Worm (Caenorhabditis elegans) whole organism, L1 larva: ENCODE results near the gene C27D6.3.

ENCODE experiments used
- C16A3.4 ChIP-seq: fragments of 150-350 bp; optimal IDR thresholded peaks from 2 replicates; lab custom pipeline; 2014; ENCODE audit warnings: missing biosample characterization, missing genetic modification characterization
- C34B4.2 ChIP-seq: sonication (generic microtip); optimal IDR thresholded peaks from 2 replicates; lab custom pipeline; 2017; ENCODE audit warnings: mild to moderate bottlenecking, missing genetic modification characterization, missing compliant biosample characterization
- alr-1 ChIP-seq: fragments of 200-800 bp; sonication (Bioruptor generic); optimal IDR thresholded peaks from 2 replicates; lab custom pipeline; 2018; ENCODE audit warnings: borderline replicate concordance, mild to moderate bottlenecking, missing genetic modification characterization, missing compliant biosample characterization
- ama-1 ChIP-seq: fragments of 150-350 bp; optimal IDR thresholded peaks from 2 replicates; lab custom pipeline; 2014
- ceh-8 ChIP-seq: fragments of 200-800 bp; sonication (Bioruptor generic); optimal IDR thresholded peaks from 2 replicates; lab custom pipeline; 2018; ENCODE audit warnings: mild to moderate bottlenecking, missing genetic modification characterization, moderate library complexity, missing compliant biosample characterization
- ces-1 ChIP-seq: fragments of 150-350 bp; optimal IDR thresholded peaks from 2 replicates; lab custom pipeline; 2014; ENCODE audit warnings: missing biosample characterization, missing genetic modification reagents, missing genetic modification characterization
- dpl-1 ChIP-seq, 3 experiments: fragments of 150-350 bp in 2 of 3; sonication (generic microtip) in 1 of 3; optimal IDR thresholded peaks; 2 replicates each; lab custom pipeline; 2014 to 2017; ENCODE audit warnings: missing biosample characterization in 3 of 3, missing genetic modification characterization in 3 of 3, missing genetic modification reagents in 3 of 3
- dsc-1 ChIP-seq: sonication (generic microtip); optimal IDR thresholded peaks from 2 replicates; lab custom pipeline; 2016; ENCODE audit warnings: mild to moderate bottlenecking, missing genetic modification characterization, missing compliant biosample characterization
- efl-1 ChIP-seq, 4 experiments: fragments of 150-350 bp; optimal IDR thresholded peaks in 3 of 4; peaks in 1 of 4; 1 replicate in 1 of 4; 2 replicates in 3 of 4; lab custom pipeline; 2014; ENCODE audit warnings: missing biosample characterization in 2 of 4, missing genetic modification characterization in 2 of 4, missing genetic modification reagents in 2 of 4
- elt-2 ChIP-seq: sonication (generic microtip); optimal IDR thresholded peaks from 2 replicates; lab custom pipeline; 2016; ENCODE audit warnings: missing genetic modification characterization, mild to moderate bottlenecking, inconsistent platforms, missing compliant biosample characterization, missing genetic modification reagents
- elt-3 ChIP-seq, 6 experiments: fragments of 150-350 bp in 1 of 6; sonication (generic microtip); optimal IDR thresholded peaks; 2 replicates each; lab custom pipeline; 2017 to 2018; ENCODE audit warnings: missing biosample characterization in 6 of 6, missing genetic modification characterization in 6 of 6, inconsistent platforms in 1 of 6
- fos-1 ChIP-seq: fragments of 150-350 bp; optimal IDR thresholded peaks from 2 replicates; lab custom pipeline; 2014; ENCODE audit warnings: missing biosample characterization, missing genetic modification characterization
- hlh-17 ChIP-seq: fragments of 200-800 bp; sonication (Bioruptor generic); optimal IDR thresholded peaks from 2 replicates; lab custom pipeline; 2018; ENCODE audit warnings: missing genetic modification characterization, mild to moderate bottlenecking, missing compliant biosample characterization, moderate library complexity, borderline replicate concordance
- irx-1 ChIP-seq: sonication (generic microtip); optimal IDR thresholded peaks from 2 replicates; lab custom pipeline; 2016; ENCODE audit warnings: missing genetic modification characterization, missing compliant biosample characterization
- jun-1 ChIP-seq: fragments of 150-350 bp; optimal IDR thresholded peaks from 2 replicates; lab custom pipeline; 2014; ENCODE audit warnings: missing biosample characterization, missing genetic modification reagents, missing genetic modification characterization
- lin-14 ChIP-seq: fragments of 200-800 bp; sonication (Bioruptor generic); optimal IDR thresholded peaks from 2 replicates; lab custom pipeline; 2018; ENCODE audit warnings: mild to moderate bottlenecking, missing genetic modification characterization, moderate library complexity, missing compliant biosample characterization
- lin-35 ChIP-seq, 2 experiments: fragments of 150-350 bp; optimal IDR thresholded peaks; 2 replicates each; lab custom pipeline; 2014; ENCODE audit warnings: missing biosample characterization in 2 of 2, missing genetic modification characterization in 2 of 2, missing genetic modification reagents in 2 of 2
- lin-39 ChIP-seq: fragments of 150-350 bp; optimal IDR thresholded peaks from 2 replicates; lab custom pipeline; 2014; ENCODE audit warnings: missing biosample characterization, missing genetic modification reagents, missing genetic modification characterization
- lir-3 ChIP-seq: sonication (generic microtip); optimal IDR thresholded peaks from 2 replicates; lab custom pipeline; 2016; ENCODE audit warnings: mild to moderate bottlenecking, missing genetic modification characterization, moderate library complexity, missing compliant biosample characterization; ENCODE audit not compliant: poor library complexity
- lsy-2 ChIP-seq, 2 experiments: fragments of 150-350 bp; optimal IDR thresholded peaks; 2 replicates each; lab custom pipeline; 2014; ENCODE audit warnings: missing biosample characterization in 2 of 2, missing genetic modification characterization in 2 of 2
- mab-9 ChIP-seq: fragments of 200-800 bp; sonication (Bioruptor generic); IDR thresholded peaks from 2 replicates; pipeline ENCODE4 v1.3.6; 2022; ENCODE audit warnings: missing genetic modification reagents, missing genetic modification characterization, missing compliant biosample characterization
- mdl-1 ChIP-seq, 2 experiments: fragments of 150-350 bp; optimal IDR thresholded peaks; 2 replicates each; lab custom pipeline; 2014 to 2017; ENCODE audit warnings: missing biosample characterization in 2 of 2, missing genetic modification characterization in 2 of 2, inconsistent platforms in 1 of 2
- mef-2 ChIP-seq: fragments of 150-350 bp; optimal IDR thresholded peaks from 2 replicates; lab custom pipeline; 2014; ENCODE audit warnings: missing biosample characterization, missing genetic modification characterization
- nhr-11 ChIP-seq: fragments of 150-350 bp; optimal IDR thresholded peaks from 2 replicates; lab custom pipeline; 2014; ENCODE audit warnings: missing biosample characterization, missing genetic modification characterization
- nhr-19 ChIP-seq: fragments of 200-800 bp; sonication (Bioruptor generic); conservative IDR thresholded peaks from 2 replicates; pipeline ENCODE4 v1.3.6; 2022; ENCODE audit warnings: missing genetic modification characterization, missing compliant biosample characterization
- nhr-20 ChIP-seq: sonication (generic microtip); optimal IDR thresholded peaks from 2 replicates; lab custom pipeline; 2016; ENCODE audit warnings: mild to moderate bottlenecking, missing genetic modification characterization, missing compliant biosample characterization
- nhr-28 ChIP-seq: fragments of 150-350 bp; optimal IDR thresholded peaks from 2 replicates; lab custom pipeline; 2014; ENCODE audit warnings: missing biosample characterization, missing genetic modification characterization
- nhr-47 ChIP-seq: sonication (generic microtip); optimal IDR thresholded peaks from 2 replicates; lab custom pipeline; 2016; ENCODE audit warnings: mild to moderate bottlenecking, missing genetic modification characterization, moderate library complexity, missing compliant biosample characterization
- nhr-76 ChIP-seq: sonication (generic microtip); optimal IDR thresholded peaks from 2 replicates; lab custom pipeline; 2017; ENCODE audit warnings: missing biosample characterization, missing genetic modification characterization
- nhr-84 ChIP-seq: sonication (generic microtip); optimal IDR thresholded peaks from 2 replicates; lab custom pipeline; 2017; ENCODE audit warnings: missing biosample characterization, missing genetic modification characterization
- rnt-1 ChIP-seq: sonication (generic microtip); optimal IDR thresholded peaks from 2 replicates; lab custom pipeline; 2016; ENCODE audit warnings: mild to moderate bottlenecking, missing genetic modification characterization, moderate library complexity, missing compliant biosample characterization
- sox-4 ChIP-seq: sonication (generic microtip); optimal IDR thresholded peaks from 2 replicates; lab custom pipeline; 2016; ENCODE audit warnings: missing genetic modification characterization, missing compliant biosample characterization
- sptf-1 ChIP-seq: fragments of 150-350 bp; optimal IDR thresholded peaks from 2 replicates; lab custom pipeline; 2014; ENCODE audit warnings: missing biosample characterization, missing genetic modification characterization
- swsn-7 ChIP-seq: sonication (generic microtip); optimal IDR thresholded peaks from 2 replicates; lab custom pipeline; 2016; ENCODE audit warnings: missing genetic modification characterization, missing compliant biosample characterization
- unc-86 ChIP-seq: sonication (generic microtip); optimal IDR thresholded peaks from 2 replicates; lab custom pipeline; 2016; ENCODE audit warnings: missing genetic modification characterization, missing compliant biosample characterization
- unc-98 ChIP-seq: fragments of 200-800 bp; sonication (Bioruptor generic); IDR thresholded peaks from 2 replicates; pipeline ENCODE4 v1.3.6; 2022; ENCODE audit warnings: missing genetic modification characterization, missing compliant biosample characterization
- vab-15 ChIP-seq: sonication (generic microtip); optimal IDR thresholded peaks from 2 replicates; lab custom pipeline; 2017; ENCODE audit warnings: missing genotype, mild to moderate bottlenecking, missing genetic modification characterization, missing compliant biosample characterization
- zip-4 ChIP-seq: fragments of 200-800 bp; sonication (Bioruptor generic); optimal IDR thresholded peaks from 2 replicates; lab custom pipeline; 2018; ENCODE audit warnings: mild to moderate bottlenecking, missing genetic modification characterization, moderate library complexity, missing compliant biosample characterization
- ztf-4 ChIP-seq: fragments of 150-350 bp; optimal IDR thresholded peaks from 2 replicates; lab custom pipeline; 2014; ENCODE audit warnings: missing biosample characterization, missing genetic modification characterization

Gene C27D6.3

DNA sequence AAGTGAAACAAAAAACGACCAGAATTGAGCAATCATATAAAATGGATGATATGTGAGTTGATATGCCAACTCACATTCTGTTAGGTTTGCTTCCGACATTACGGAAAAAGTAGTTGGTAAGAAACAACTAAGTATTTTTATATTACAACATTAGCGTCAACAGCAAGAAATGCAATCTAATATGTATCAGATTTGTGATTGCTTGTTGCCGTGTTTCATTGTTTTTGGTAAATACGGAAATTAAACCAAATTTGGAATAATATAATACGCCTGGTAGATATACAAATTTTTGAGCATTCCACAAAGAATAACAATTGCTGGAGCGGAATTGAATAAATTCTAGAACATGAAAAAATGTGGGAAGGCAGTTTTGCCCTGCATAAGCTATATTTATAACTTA is 19.7 kb downstream of the C27D6.3 start, which contains the start of gene srb-12:
Gene srb-12 (minus strand): TSS at position 101 of the 400 bp plus-strand sequence.
- no peak for TF ChIP-seq ceh-8 (GFP tag; lab: Kevin White, UChicago)

DNA sequence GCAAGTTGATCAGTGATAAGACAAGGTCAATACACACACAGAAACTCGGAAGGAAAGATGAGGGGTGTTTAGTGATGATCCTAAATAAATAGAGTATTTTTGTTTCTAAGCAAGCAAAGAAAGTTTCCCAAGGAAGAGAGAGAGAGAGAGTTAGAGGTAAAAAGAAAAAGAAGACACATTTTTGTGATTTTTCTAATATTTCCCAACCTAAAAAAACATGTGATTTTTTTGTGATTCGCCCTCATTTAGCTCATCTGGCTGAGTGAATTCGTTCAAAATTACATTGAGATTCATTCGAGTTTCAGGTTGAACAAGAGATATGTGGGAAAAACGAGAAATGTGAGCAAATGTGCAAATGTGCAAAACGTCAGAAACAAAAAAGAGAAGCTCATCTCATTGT is 23.4 kb downstream of the C27D6.3 start, which contains the start of gene srb-16:
Gene srb-16 (minus strand): TSS at position 101 of the 400 bp plus-strand sequence.
- TF ChIP-seq C16A3.4 = no peak
- TF ChIP-seq nhr-84 (tag; lab: Kevin White, UChicago) = no peak
- no peak for TF ChIP-seq lsy-2 (tag; optimal IDR thresholded peaks at IDR 0.05; lab: Kevin White, UChicago)
- no peak for TF ChIP-seq nhr-28 (tag; lab: Kevin White, UChicago)
- no peak for TF ChIP-seq ceh-8 (GFP tag; lab: Kevin White, UChicago)
- TF ChIP-seq dpl-1 (GFP tag; optimal IDR thresholded peaks at IDR 0.05; lab: Kevin White, UChicago) = no peak
- TF ChIP-seq nhr-11 (tag; lab: Kevin White, UChicago) = no peak
- TF ChIP-seq C34B4.2 (tag; lab: Kevin White, UChicago) = no peak
- TF ChIP-seq sptf-1 = no peak
- no peak for TF ChIP-seq swsn-7
- no peak for TF ChIP-seq ama-1
- TF ChIP-seq sox-4 = no peak
- no peak for TF ChIP-seq unc-86

DNA sequence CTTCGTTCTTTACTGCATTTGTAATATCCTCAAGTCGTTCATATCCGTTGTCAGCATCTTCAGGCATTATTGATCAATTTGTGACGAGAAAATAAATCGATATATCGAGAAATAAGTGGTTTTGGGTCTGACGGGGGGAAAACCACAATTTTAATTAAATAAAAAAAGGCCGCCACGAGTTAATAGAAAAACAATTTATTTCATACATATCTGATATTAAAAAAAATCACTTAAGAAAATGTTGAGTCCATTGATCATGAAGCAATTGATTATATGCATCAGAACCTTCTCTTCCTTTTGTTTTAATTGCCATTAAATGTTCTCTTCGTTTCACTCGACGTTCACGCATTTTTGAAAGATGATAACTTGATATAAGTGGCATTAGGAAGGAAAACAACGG is 25.9 kb downstream of the C27D6.3 start, which contains the start of gene F58A6.5:
Gene F58A6.5 (minus strand): TSS at position 101 of the 400 bp plus-strand sequence.
- no peak for TF ChIP-seq mab-9 (GFP tag; lab: Robert Waterston, UW)
- TF ChIP-seq ama-1 = no peak
- no peak for TF ChIP-seq nhr-47
- no peak for TF ChIP-seq lir-3
- TF ChIP-seq lin-35 (GFP tag; optimal IDR thresholded peaks at IDR 0.05; lab: Kevin White, UChicago) = no peak
- no peak for TF ChIP-seq fos-1 (tag; lab: Kevin White, UChicago)
- TF ChIP-seq ces-1 (GFP tag; lab: Kevin White, UChicago) = no peak
- TF ChIP-seq mdl-1 (tag; optimal IDR thresholded peaks at IDR 0.05; lab: Kevin White, UChicago) = no peak
- no peak for TF ChIP-seq alr-1 (tag; lab: Kevin White, UChicago)
- no peak for TF ChIP-seq nhr-76 (tag; lab: Kevin White, UChicago)
- no peak for TF ChIP-seq dpl-1 (GFP tag; optimal IDR thresholded peaks at IDR 0.05; lab: Kevin White, UChicago)
- TF ChIP-seq lin-39 = no peak

DNA sequence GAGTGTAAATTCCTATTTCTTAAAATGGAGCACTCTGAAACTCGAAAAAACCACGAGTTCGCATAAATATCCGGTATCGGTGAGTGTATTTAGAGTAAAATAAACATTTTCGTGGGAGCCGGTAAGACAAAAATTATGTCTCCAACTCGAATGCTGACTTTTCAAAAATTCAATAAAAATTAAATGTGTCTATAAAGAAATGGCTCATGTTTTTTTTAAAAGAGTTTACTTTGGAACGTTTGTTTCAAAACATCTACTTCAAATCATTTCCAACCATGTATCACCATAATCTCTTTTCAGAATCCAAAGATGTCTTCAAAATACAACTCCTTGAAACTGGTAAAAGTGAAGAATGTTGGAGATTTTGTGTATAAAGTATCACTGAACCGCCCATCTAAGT is 31.7 kb downstream of the C27D6.3 start, which contains the start of gene F58A6.1:
Gene F58A6.1 (plus strand): TSS at position 301 of the 400 bp plus-strand sequence.
- no peak for TF ChIP-seq unc-98
- TF ChIP-seq vab-15 = no peak
- no peak for TF ChIP-seq unc-86
- no peak for TF ChIP-seq efl-1 (optimal IDR thresholded peaks at IDR 0.05; lab: Kevin White, UChicago)
- TF ChIP-seq efl-1 (GFP tag; optimal IDR thresholded peaks at IDR 0.05 in 1 of 2; lab: Kevin White, UChicago) = no peak
- no peak for TF ChIP-seq rnt-1
- TF ChIP-seq alr-1 (tag; lab: Kevin White, UChicago) = no peak
- no peak for TF ChIP-seq mef-2 (tag; lab: Kevin White, UChicago)
- TF ChIP-seq dsc-1 = no peak
- TF ChIP-seq zip-4 (GFP tag; lab: Kevin White, UChicago) = no peak

DNA sequence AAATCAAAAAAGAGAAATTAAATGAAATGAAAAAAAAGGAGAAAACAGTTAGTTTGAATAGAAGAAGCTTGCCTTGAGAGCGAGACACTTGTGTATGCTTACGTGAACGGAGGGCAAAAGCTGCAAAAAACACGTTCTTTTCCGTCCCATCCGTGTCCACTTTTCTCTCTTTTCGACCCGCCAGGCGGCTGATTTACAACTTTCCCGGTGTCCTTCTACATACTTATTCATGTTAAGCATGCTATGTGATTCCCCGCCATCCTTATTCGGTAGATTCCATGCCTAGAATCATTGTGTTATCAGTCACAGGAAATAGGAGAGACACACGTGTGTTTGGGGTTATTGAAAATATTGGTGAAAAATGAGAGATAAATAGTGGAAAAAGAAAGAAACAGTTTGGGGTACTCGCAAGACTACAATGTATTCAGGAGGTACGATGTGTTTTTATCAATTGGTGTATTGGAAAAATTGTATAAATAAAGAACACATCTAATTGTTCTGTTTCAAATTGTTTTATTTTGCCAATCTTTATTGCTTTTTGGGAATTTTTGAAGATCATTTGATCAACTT is 32.2 kb downstream of the C27D6.3 start, which contains the start of gene nas-29:
Gene nas-29 (minus strand): TSS at position 92 of the 570 bp plus-strand sequence.
- TF ChIP-seq elt-2 (peak; percentile 91), hlh-17 (no peak), ztf-4 (no peak), mef-2 (tag; lab: Kevin White, UChicago) (no peak), nhr-19 (no peak), lin-35 (GFP tag; optimal IDR thresholded peaks at IDR 0.05; lab: Kevin White, UChicago) (peak in 1 of 2 experiments; percentile 48), jun-1 (tag; lab: Kevin White, UChicago) (no peak), lin-14 (peak; percentile 34), nhr-20 (tag; lab: Kevin White, UChicago) (peak; percentile 92), nhr-84 (tag; lab: Kevin White, UChicago) (no peak), irx-1 (tag; lab: Kevin White, UChicago) (no peak), elt-3 (tag; optimal IDR thresholded peaks at IDR 0.05; lab: Kevin White, UChicago) (peak in 1 of 6 experiments; percentile 31)
